Worm (Caenorhabditis elegans): ENCODE measurements around the gene srsx-7.

Gene srsx-7

DNA sequence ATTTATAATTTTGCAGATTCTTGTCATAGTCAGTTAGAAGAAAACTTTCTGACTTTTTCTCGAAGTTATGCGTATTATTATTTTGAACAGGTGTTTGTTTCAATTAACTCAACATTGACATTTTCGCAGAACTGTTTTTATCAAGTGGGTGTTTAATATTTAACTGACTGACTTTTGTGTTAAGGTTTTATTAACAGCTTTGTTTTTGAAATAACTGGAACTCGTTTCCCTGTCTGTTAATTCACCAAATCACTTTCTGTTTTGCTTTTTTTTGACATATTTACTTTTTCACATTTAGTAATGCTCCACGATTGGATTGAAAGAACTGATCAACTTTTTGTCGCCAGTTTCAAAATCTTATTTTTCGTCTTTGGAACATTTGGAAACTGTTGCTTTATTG, at the start of gene srsx-7:
Gene srsx-7, plus strand, starts transcription at position 301 of the 400 bp plus-strand sequence.
- no peak for TF ChIP-seq pha-4 (tag; optimal IDR thresholded peaks at IDR 0.05)
- TF ChIP-seq ztf-16 (tag; optimal IDR thresholded peaks at IDR 0.05) = no peak
- no peak for TF ChIP-seq ceh-18 (tag; optimal IDR thresholded peaks at IDR 0.05)
- TF ChIP-seq nhr-11 (tag; optimal IDR thresholded peaks at IDR 0.05) = no peak
- TF ChIP-seq nhr-232 (tag; optimal IDR thresholded peaks at IDR 0.05) = no peak
- no peak for TF ChIP-seq ceh-31 (tag; optimal IDR thresholded peaks at IDR 0.05)
- no peak for TF ChIP-seq F13H6.1 (tag; optimal IDR thresholded peaks at IDR 0.05)
- TF ChIP-seq ets-4 (tag; optimal IDR thresholded peaks at IDR 0.05) = no peak
- no peak for TF ChIP-seq rnt-1 (tag; optimal IDR thresholded peaks at IDR 0.05)
- no peak for TF ChIP-seq gmeb-2 (tag; optimal IDR thresholded peaks at IDR 0.05)
- TF ChIP-seq unc-55 (GFP tag; optimal IDR thresholded peaks at IDR 0.05) = no peak
- TF ChIP-seq Y22D7AL.16 (tag; optimal IDR thresholded peaks at IDR 0.05) = no peak
- no peak for TF ChIP-seq ceh-19 (GFP tag; optimal IDR thresholded peaks at IDR 0.05)
- TF ChIP-seq sox-2 (GFP tag; IDR thresholded peaks at IDR 0.05) = no peak
- no peak for TF ChIP-seq odd-2 (tag; optimal IDR thresholded peaks at IDR 0.05)

ce11 chrV:7876881-7877475, 48.6 kb upstream of the srsx-7 start, which contains the start of gene F40A3.3:
Gene F40A3.3, plus strand, starts transcription at chrV:7877444.
- no peak for TF ChIP-seq pax-1 (tag; optimal IDR thresholded peaks at IDR 0.05)

- TF ChIP-seq ceh-6 (GFP tag; optimal IDR thresholded peaks at IDR 0.05) (no peak), ceh-22 (tag; optimal IDR thresholded peaks at IDR 0.05) (no peak), hlh-13 (GFP tag; optimal IDR thresholded peaks at IDR 0.05) (no peak), pax-1 (tag; optimal IDR thresholded peaks at IDR 0.05) (no peak), ceh-14 (tag; optimal IDR thresholded peaks at IDR 0.05) (no peak), ceh-45 (GFP tag; IDR thresholded peaks at IDR 0.05) (no peak), syd-9 (tag; optimal IDR thresholded peaks at IDR 0.05) (no peak)
Observed at ce11 chrV:7878411-7878964, 47.1 kb upstream of the srsx-7 start, which contains the start of gene F40A3.2. Gene F40A3.2, plus strand, starts transcription at chrV:7878914.

ce11 chrV:7884441-7884840, 41.1 kb upstream of the srsx-7 start:
- TF ChIP-seq tbx-7 (tag; optimal IDR thresholded peaks at IDR 0.05) (no peak), gmeb-2 (tag; optimal IDR thresholded peaks at IDR 0.05) (no peak), pax-1 (tag; optimal IDR thresholded peaks at IDR 0.05) (no peak), madf-2 (tag; optimal IDR thresholded peaks at IDR 0.05) (no peak), ceh-19 (GFP tag; optimal IDR thresholded peaks at IDR 0.05) (no peak), unc-86 (tag; optimal IDR thresholded peaks at IDR 0.05) (no peak), ceh-2 (tag; optimal IDR thresholded peaks at IDR 0.05) (no peak), ceh-48 (tag; optimal IDR thresholded peaks at IDR 0.05) (no peak), ceh-30 (tag; optimal IDR thresholded peaks at IDR 0.05) (no peak), pqm-1 (tag; optimal IDR thresholded peaks at IDR 0.05) (no peak), K02D7.2 (tag; optimal IDR thresholded peaks at IDR 0.05) (no peak), elt-4 (tag; optimal IDR thresholded peaks at IDR 0.05) (no peak), ceh-14 (tag; optimal IDR thresholded peaks at IDR 0.05) (no peak), K09A11.1 (tag; optimal IDR thresholded peaks at IDR 0.05; ENCODE audit: insufficient read depth) (no peak)

- no peak for TF ChIP-seq rnt-1 (tag; optimal IDR thresholded peaks at IDR 0.05)
- TF ChIP-seq dmd-4 (tag; optimal IDR thresholded peaks at IDR 0.05; ENCODE audit: borderline replicate concordance) = no peak
- no peak for TF ChIP-seq pax-1 (tag; optimal IDR thresholded peaks at IDR 0.05)
- TF ChIP-seq zip-5 (tag; optimal IDR thresholded peaks at IDR 0.05) = no peak
- no peak for TF ChIP-seq lim-6 (tag; optimal IDR thresholded peaks at IDR 0.05)
- TF ChIP-seq ceh-24 (tag; optimal IDR thresholded peaks at IDR 0.05) = no peak
- TF ChIP-seq eyg-1 (tag; optimal IDR thresholded peaks at IDR 0.05) = no peak
- no peak for TF ChIP-seq pag-3 (tag; optimal IDR thresholded peaks at IDR 0.05; ENCODE audit: borderline replicate concordance)
- TF ChIP-seq Y22D7AL.16 (tag; optimal IDR thresholded peaks at IDR 0.05) = no peak
- no peak for TF ChIP-seq gmeb-2 (tag; optimal IDR thresholded peaks at IDR 0.05)
- no peak for TF ChIP-seq C38D4.7 (GFP tag; optimal IDR thresholded peaks at IDR 0.05)
- TF ChIP-seq ceh-22 (tag; optimal IDR thresholded peaks at IDR 0.05) = no peak
- no peak for TF ChIP-seq nhr-232 (tag; optimal IDR thresholded peaks at IDR 0.05)
- no peak for TF ChIP-seq fkh-6 (tag; optimal IDR thresholded peaks at IDR 0.05)
- no peak for TF ChIP-seq syd-9 (tag; optimal IDR thresholded peaks at IDR 0.05)
- TF ChIP-seq ref-2 (tag; optimal IDR thresholded peaks at IDR 0.05) = no peak
- no peak for TF ChIP-seq unc-3 (GFP tag; conservative IDR thresholded peaks at IDR 0.05)
- TF ChIP-seq unc-3 (tag; optimal IDR thresholded peaks at IDR 0.05) = no peak
- no peak for TF ChIP-seq hlh-8 (tag; optimal IDR thresholded peaks at IDR 0.05)
Observed at ce11 chrV:7888036-7888435, 37.5 kb upstream of the srsx-7 start.
